Worm (Caenorhabditis elegans) whole organism, L1 larva: ENCODE results near the gene rer-1.

Experiments
- C34B4.2 ChIP-seq: sonication (generic microtip); optimal IDR thresholded peaks from 2 replicates; lab custom pipeline; 2017; ENCODE audit warnings: mild to moderate bottlenecking, missing genetic modification characterization, missing compliant biosample characterization
- F16B12.6 ChIP-seq: fragments of 150-350 bp; optimal IDR thresholded peaks from 2 replicates; lab custom pipeline; 2014; ENCODE audit warnings: missing biosample characterization, missing genetic modification characterization
- Y116A8C.19 ChIP-seq: sonication (generic microtip); optimal IDR thresholded peaks from 2 replicates; lab custom pipeline; 2016; ENCODE audit warnings: missing compliant biosample characterization, missing genetic modification characterization, borderline replicate concordance
- ama-1 ChIP-seq: fragments of 150-350 bp; optimal IDR thresholded peaks from 2 replicates; lab custom pipeline; 2014
- blmp-1 ChIP-seq: fragments of 150-350 bp; optimal IDR thresholded peaks from 2 replicates; lab custom pipeline; 2014; ENCODE audit warnings: missing biosample characterization, missing genetic modification characterization
- ceh-63 ChIP-seq: fragments of 200-800 bp; sonication (Bioruptor generic); optimal IDR thresholded peaks from 2 replicates; lab custom pipeline; 2018; ENCODE audit warnings: mild to moderate bottlenecking, missing genetic modification characterization, missing compliant biosample characterization
- ceh-8 ChIP-seq: fragments of 200-800 bp; sonication (Bioruptor generic); optimal IDR thresholded peaks from 2 replicates; lab custom pipeline; 2018; ENCODE audit warnings: mild to moderate bottlenecking, missing genetic modification characterization, moderate library complexity, missing compliant biosample characterization
- ceh-88 ChIP-seq: fragments of 200-800 bp; sonication (Bioruptor generic); IDR thresholded peaks from 2 replicates; pipeline ENCODE4 v1.3.6; 2022; ENCODE audit warnings: missing genetic modification characterization, missing compliant biosample characterization
- ces-1 ChIP-seq: fragments of 150-350 bp; optimal IDR thresholded peaks from 2 replicates; lab custom pipeline; 2014; ENCODE audit warnings: missing biosample characterization, missing genetic modification reagents, missing genetic modification characterization
- dpl-1 ChIP-seq, 3 experiments: fragments of 150-350 bp in 2 of 3; sonication (generic microtip) in 1 of 3; optimal IDR thresholded peaks; 2 replicates each; lab custom pipeline; 2014 to 2017; ENCODE audit warnings: missing biosample characterization in 3 of 3, missing genetic modification characterization in 3 of 3, missing genetic modification reagents in 3 of 3
- efl-1 ChIP-seq, 4 experiments: fragments of 150-350 bp; optimal IDR thresholded peaks in 3 of 4; peaks in 1 of 4; 1 replicate in 1 of 4; 2 replicates in 3 of 4; lab custom pipeline; 2014; ENCODE audit warnings: missing biosample characterization in 2 of 4, missing genetic modification characterization in 2 of 4, missing genetic modification reagents in 2 of 4
- egl-13 ChIP-seq: sonication (generic microtip); optimal IDR thresholded peaks from 2 replicates; lab custom pipeline; 2016; ENCODE audit warnings: missing genotype, missing genetic modification reagents, missing genetic modification characterization, missing compliant biosample characterization
- elt-2 ChIP-seq: sonication (generic microtip); optimal IDR thresholded peaks from 2 replicates; lab custom pipeline; 2016; ENCODE audit warnings: missing genetic modification characterization, mild to moderate bottlenecking, inconsistent platforms, missing compliant biosample characterization, missing genetic modification reagents
- elt-3 ChIP-seq, 6 experiments: fragments of 150-350 bp in 1 of 6; sonication (generic microtip); optimal IDR thresholded peaks; 2 replicates each; lab custom pipeline; 2017 to 2018; ENCODE audit warnings: missing biosample characterization in 6 of 6, missing genetic modification characterization in 6 of 6, inconsistent platforms in 1 of 6
- fkh-10 ChIP-seq: sonication (generic microtip); optimal IDR thresholded peaks from 2 replicates; lab custom pipeline; 2017; ENCODE audit warnings: missing biosample characterization, missing genetic modification reagents, missing genetic modification characterization
- fos-1 ChIP-seq: fragments of 150-350 bp; optimal IDR thresholded peaks from 2 replicates; lab custom pipeline; 2014; ENCODE audit warnings: missing biosample characterization, missing genetic modification characterization
- grh-1 ChIP-seq: fragments of 200-800 bp; sonication (Bioruptor generic); IDR thresholded peaks from 2 replicates; pipeline ENCODE4 v1.3.6; 2022; ENCODE audit warnings: missing genetic modification reagents, missing genetic modification characterization, missing compliant biosample characterization
- hlh-17 ChIP-seq: fragments of 200-800 bp; sonication (Bioruptor generic); optimal IDR thresholded peaks from 2 replicates; lab custom pipeline; 2018; ENCODE audit warnings: missing genetic modification characterization, mild to moderate bottlenecking, missing compliant biosample characterization, moderate library complexity, borderline replicate concordance
- hpl-2 ChIP-seq: fragments of 150-350 bp; optimal IDR thresholded peaks from 2 replicates; lab custom pipeline; 2014; ENCODE audit warnings: missing biosample characterization, missing genetic modification reagents, missing genetic modification characterization
- jun-1 ChIP-seq: fragments of 150-350 bp; optimal IDR thresholded peaks from 2 replicates; lab custom pipeline; 2014; ENCODE audit warnings: missing biosample characterization, missing genetic modification reagents, missing genetic modification characterization
- lin-13 ChIP-seq: fragments of 150-350 bp; optimal IDR thresholded peaks from 2 replicates; lab custom pipeline; 2014; ENCODE audit warnings: missing biosample characterization, missing genetic modification reagents, missing genetic modification characterization
- lin-14 ChIP-seq: fragments of 200-800 bp; sonication (Bioruptor generic); optimal IDR thresholded peaks from 2 replicates; lab custom pipeline; 2018; ENCODE audit warnings: mild to moderate bottlenecking, missing genetic modification characterization, moderate library complexity, missing compliant biosample characterization
- lin-35 ChIP-seq, 2 experiments: fragments of 150-350 bp; optimal IDR thresholded peaks; 2 replicates each; lab custom pipeline; 2014; ENCODE audit warnings: missing biosample characterization in 2 of 2, missing genetic modification characterization in 2 of 2, missing genetic modification reagents in 2 of 2
- mab-9 ChIP-seq: fragments of 200-800 bp; sonication (Bioruptor generic); IDR thresholded peaks from 2 replicates; pipeline ENCODE4 v1.3.6; 2022; ENCODE audit warnings: missing genetic modification reagents, missing genetic modification characterization, missing compliant biosample characterization
- mep-1 ChIP-seq: fragments of 150-350 bp; optimal IDR thresholded peaks from 2 replicates; lab custom pipeline; 2014; ENCODE audit warnings: missing biosample characterization, missing genetic modification characterization
- nhr-11 ChIP-seq: fragments of 150-350 bp; optimal IDR thresholded peaks from 2 replicates; lab custom pipeline; 2014; ENCODE audit warnings: missing biosample characterization, missing genetic modification characterization
- nhr-12 ChIP-seq: sonication (generic microtip); optimal IDR thresholded peaks from 2 replicates; lab custom pipeline; 2017; ENCODE audit warnings: missing biosample characterization, missing genetic modification characterization
- nhr-19 ChIP-seq: fragments of 200-800 bp; sonication (Bioruptor generic); conservative IDR thresholded peaks from 2 replicates; pipeline ENCODE4 v1.3.6; 2022; ENCODE audit warnings: missing genetic modification characterization, missing compliant biosample characterization
- nhr-20 ChIP-seq: sonication (generic microtip); optimal IDR thresholded peaks from 2 replicates; lab custom pipeline; 2016; ENCODE audit warnings: mild to moderate bottlenecking, missing genetic modification characterization, missing compliant biosample characterization
- nhr-237 ChIP-seq: fragments of 150-350 bp; optimal IDR thresholded peaks from 2 replicates; lab custom pipeline; 2014; ENCODE audit warnings: missing biosample characterization, missing genetic modification characterization
- nhr-47 ChIP-seq: sonication (generic microtip); optimal IDR thresholded peaks from 2 replicates; lab custom pipeline; 2016; ENCODE audit warnings: mild to moderate bottlenecking, missing genetic modification characterization, moderate library complexity, missing compliant biosample characterization
- nhr-71 ChIP-seq: sonication (generic microtip); optimal IDR thresholded peaks from 2 replicates; lab custom pipeline; 2016; ENCODE audit warnings: mild to moderate bottlenecking, missing genetic modification characterization, moderate library complexity, missing compliant biosample characterization
- nhr-77 ChIP-seq: fragments of 150-350 bp; optimal IDR thresholded peaks from 2 replicates; lab custom pipeline; 2014; ENCODE audit warnings: missing biosample characterization, missing genetic modification characterization
- nhr-84 ChIP-seq: sonication (generic microtip); optimal IDR thresholded peaks from 2 replicates; lab custom pipeline; 2017; ENCODE audit warnings: missing biosample characterization, missing genetic modification characterization
- nhr-85 ChIP-seq: sonication (generic microtip); peaks from one replicate; lab custom pipeline; 2016; ENCODE audit warnings: missing genetic modification characterization, inconsistent platforms, missing compliant biosample characterization
- pqm-1 ChIP-seq: sonication (generic microtip); optimal IDR thresholded peaks from 3 replicates; lab custom pipeline; 2017; ENCODE audit warnings: missing biosample characterization, missing genetic modification characterization
- rnt-1 ChIP-seq: sonication (generic microtip); optimal IDR thresholded peaks from 2 replicates; lab custom pipeline; 2016; ENCODE audit warnings: mild to moderate bottlenecking, missing genetic modification characterization, moderate library complexity, missing compliant biosample characterization
- skn-1 ChIP-seq: fragments of 150-350 bp; optimal IDR thresholded peaks from 2 replicates; lab custom pipeline; 2014; ENCODE audit warnings: missing biosample characterization, missing genetic modification characterization
- snu-23 ChIP-seq: sonication (generic microtip); optimal IDR thresholded peaks from 2 replicates; lab custom pipeline; 2016; ENCODE audit warnings: missing genetic modification characterization, missing compliant biosample characterization
- sox-4 ChIP-seq: sonication (generic microtip); optimal IDR thresholded peaks from 2 replicates; lab custom pipeline; 2016; ENCODE audit warnings: missing genetic modification characterization, missing compliant biosample characterization
- sup-37 ChIP-seq: fragments of 200-800 bp; sonication (Bioruptor generic); optimal IDR thresholded peaks from 2 replicates; lab custom pipeline; 2018; ENCODE audit warnings: mild to moderate bottlenecking, missing genetic modification characterization, missing compliant biosample characterization
- swsn-7 ChIP-seq: sonication (generic microtip); optimal IDR thresholded peaks from 2 replicates; lab custom pipeline; 2016; ENCODE audit warnings: missing genetic modification characterization, missing compliant biosample characterization
- tlp-1 ChIP-seq: fragments of 150-350 bp; optimal IDR thresholded peaks from 2 replicates; lab custom pipeline; 2014; ENCODE audit warnings: missing biosample characterization, missing genetic modification characterization
- unc-30 ChIP-seq: sonication (generic microtip); optimal IDR thresholded peaks from 2 replicates; lab custom pipeline; 2017; ENCODE audit warnings: missing biosample characterization, missing genetic modification characterization
- unc-86 ChIP-seq: sonication (generic microtip); optimal IDR thresholded peaks from 2 replicates; lab custom pipeline; 2016; ENCODE audit warnings: missing genetic modification characterization, missing compliant biosample characterization
- zag-1 ChIP-seq: fragments of 150-350 bp; optimal IDR thresholded peaks from 2 replicates; lab custom pipeline; 2014; ENCODE audit warnings: missing biosample characterization, missing genetic modification characterization
- ztf-11 ChIP-seq, 2 experiments: sonication (generic microtip); optimal IDR thresholded peaks; 2 replicates each; lab custom pipeline; 2016 to 2017; ENCODE audit warnings: missing genetic modification characterization in 2 of 2, missing biosample characterization in 1 of 2, missing compliant biosample characterization in 1 of 2

The rer-1 gene

ce11 chrII:8811825-8812224 lies 655 bp downstream of the rer-1 start:
- TF ChIP-seq elt-3 (tag; optimal IDR thresholded peaks at IDR 0.05; lab: Kevin White, UChicago) (peak in 1 of 6 experiments; percentile 42), nhr-19 (GFP tag; lab: Robert Waterston, UW) (0 out of 2 replicates have a peak, but pooled peaks have one; percentile 35), efl-1 (optimal IDR thresholded peaks at IDR 0.05; lab: Kevin White, UChicago) (no peak), efl-1 (GFP tag; optimal IDR thresholded peaks at IDR 0.05 in 1 of 2; lab: Kevin White, UChicago) (no peak), ztf-11 (tag; optimal IDR thresholded peaks at IDR 0.05; lab: Kevin White, UChicago) (no peak), lin-13 (peak; percentile 9), egl-13 (tag; lab: Kevin White, UChicago) (no peak)
- TF ChIP-seq, all 84 proteins: peak for 3

ce11 chrII:8812346-8812745 lies 1.2 kb downstream of the rer-1 start:
- TF ChIP-seq elt-3 (tag; optimal IDR thresholded peaks at IDR 0.05; lab: Kevin White, UChicago) = peak in 1 of 6 experiments; percentile 23
- no peak for TF ChIP-seq Y116A8C.19 (tag; lab: Kevin White, UChicago)
- TF ChIP-seq efl-1 (optimal IDR thresholded peaks at IDR 0.05; lab: Kevin White, UChicago) = no peak
- peak in 1 of 2 experiments; percentile 45 for TF ChIP-seq efl-1 (GFP tag; optimal IDR thresholded peaks at IDR 0.05 in 1 of 2; lab: Kevin White, UChicago)

ce11 chrII:8813659-8814058 lies 2.5 kb downstream of the rer-1 start:
- TF ChIP-seq hpl-2 (GFP tag; lab: Kevin White, UChicago) (no peak), lin-13 (peak; percentile 27), mep-1 (tag; lab: Kevin White, UChicago) (peak; percentile 13), efl-1 (optimal IDR thresholded peaks at IDR 0.05; lab: Kevin White, UChicago) (no peak), efl-1 (GFP tag; optimal IDR thresholded peaks at IDR 0.05 in 1 of 2; lab: Kevin White, UChicago) (no peak), ztf-11 (tag; optimal IDR thresholded peaks at IDR 0.05; lab: Kevin White, UChicago) (no peak), ceh-63 (no peak), tlp-1 (no peak), nhr-12 (tag; lab: Kevin White, UChicago) (no peak), grh-1 (no peak), mab-9 (no peak), C34B4.2 (tag; lab: Kevin White, UChicago) (no peak), unc-30 (tag; lab: Kevin White, UChicago) (no peak), dpl-1 (GFP tag; optimal IDR thresholded peaks at IDR 0.05; lab: Kevin White, UChicago) (peak; percentile 1 to 24 (median 21)), nhr-20 (tag; lab: Kevin White, UChicago) (peak; percentile 93), fkh-10 (GFP tag; lab: Kevin White, UChicago) (no peak), swsn-7 (no peak), nhr-84 (tag; lab: Kevin White, UChicago) (no peak), fos-1 (tag; lab: Kevin White, UChicago) (no peak), ceh-88 (no peak), hlh-17 (GFP tag; lab: Kevin White, UChicago) (no peak), ces-1 (GFP tag; lab: Kevin White, UChicago) (no peak), jun-1 (no peak), rnt-1 (tag; lab: Kevin White, UChicago) (no peak), nhr-47 (tag; lab: Kevin White, UChicago) (peak; percentile 51), unc-86 (tag; lab: Kevin White, UChicago) (no peak), F16B12.6 (tag; lab: Kevin White, UChicago) (no peak), skn-1 (tag; lab: Kevin White, UChicago) (no peak), snu-23 (GFP tag; lab: Kevin White, UChicago) (peak; percentile 82), sox-4 (tag; lab: Kevin White, UChicago) (no peak), elt-3 (tag; optimal IDR thresholded peaks at IDR 0.05; lab: Kevin White, UChicago) (peak in 5 of 6 experiments; percentile 79 to 95 (median 86)), lin-14 (peak; percentile 74), blmp-1 (tag; lab: Kevin White, UChicago) (peak; percentile 86), nhr-85 (tag; lab: Kevin White, UChicago) (peak; percentile 98), nhr-71 (peak; percentile 89), nhr-11 (tag; lab: Kevin White, UChicago) (no peak), nhr-237 (tag; lab: Kevin White, UChicago) (no peak), elt-2 (no peak), sup-37 (GFP tag; lab: Kevin White, UChicago) (no peak), nhr-77 (tag; lab: Kevin White, UChicago) (peak; percentile 10), zag-1 (tag; lab: Kevin White, UChicago) (no peak), pqm-1 (no peak), egl-13 (tag; lab: Kevin White, UChicago) (no peak), ama-1 (lab: Kevin White, UChicago) (no peak), lin-35 (GFP tag; optimal IDR thresholded peaks at IDR 0.05; lab: Kevin White, UChicago) (peak in 1 of 2 experiments; percentile 70), ceh-8 (GFP tag; lab: Kevin White, UChicago) (no peak)
